Worm (Caenorhabditis elegans): ENCODE measurements around the gene vps-37.

- TF ChIP-seq ama-1 (optimal IDR thresholded peaks at IDR 0.05) (no peak), ceh-36 (tag; optimal IDR thresholded peaks at IDR 0.05) (no peak), hnd-1 (tag; optimal IDR thresholded peaks at IDR 0.05) (no peak), pes-1 (GFP tag; IDR thresholded peaks at IDR 0.05) (no peak), F13C5.2 (tag; optimal IDR thresholded peaks at IDR 0.05) (no peak), B0310.2 (tag; optimal IDR thresholded peaks at IDR 0.05) (no peak)
Observed at ce11 chrV:5582308-5582707, 10.2 kb upstream of the vps-37 start.
